Fruit fly (Drosophila melanogaster) whole organism, prepupa: ENCODE data around the gene E23.

Source experiments
- CG3919 ChIP-seq: fragments of 200-800 bp; sonication (Bioruptor generic); optimal IDR thresholded peaks from 3 replicates; lab custom pipeline; 2016; ENCODE audit warnings: missing biosample characterization, missing genetic modification characterization
- CG7368 ChIP-seq: fragments of 200-800 bp; sonication (Bioruptor generic); optimal IDR thresholded peaks from 3 replicates; lab custom pipeline; 2016; ENCODE audit warnings: missing biosample characterization, missing genetic modification characterization
- CG9139 ChIP-seq: fragments of 200-800 bp; sonication (Bioruptor generic); optimal IDR thresholded peaks from 3 replicates; lab custom pipeline; 2017; ENCODE audit warnings: missing biosample characterization, mild to moderate bottlenecking, missing genetic modification characterization
- Eip78C ChIP-seq: fragments of 200-800 bp; sonication (Bioruptor generic); peaks from one replicate; lab custom pipeline; 2016; ENCODE audit warnings: missing biosample characterization, missing genetic modification characterization
- Ets21C ChIP-seq: fragments of 200-800 bp; sonication (Bioruptor generic); optimal IDR thresholded peaks from 3 replicates; lab custom pipeline; 2016; ENCODE audit warnings: missing biosample characterization, missing genetic modification characterization
- Hr39 ChIP-seq: fragments of 200-800 bp; sonication (Bioruptor generic); optimal IDR thresholded peaks from 2 replicates; lab custom pipeline; 2016; ENCODE audit warnings: missing biosample characterization, missing genetic modification characterization
- Lpt ChIP-seq: fragments of 200-800 bp; sonication (Bioruptor generic); optimal IDR thresholded peaks from 3 replicates; lab custom pipeline; 2016; ENCODE audit warnings: missing biosample characterization, missing genetic modification characterization
- OdsH ChIP-seq: fragments of 200-800 bp; sonication (Bioruptor generic); optimal IDR thresholded peaks from 3 replicates; lab custom pipeline; 2016; ENCODE audit warnings: missing biosample characterization, missing genetic modification characterization
- Smox ChIP-seq: fragments of 200-800 bp; sonication (Bioruptor generic); optimal IDR thresholded peaks from 3 replicates; lab custom pipeline; 2016; ENCODE audit warnings: missing biosample characterization, missing genetic modification characterization
- dsx ChIP-seq: fragments of 200-800 bp; optimal IDR thresholded peaks from 3 replicates; lab custom pipeline; 2019; ENCODE audit warnings: missing biosample characterization, mild to moderate bottlenecking, missing genetic modification characterization, moderate library complexity; ENCODE audit not compliant: poor library complexity, severe bottlenecking
- eg ChIP-seq: fragments of 200-800 bp; sonication (Bioruptor generic); IDR thresholded peaks from 3 replicates; pipeline ENCODE4 v1.3.6; 2022; ENCODE audit warnings: missing biosample characterization, missing genetic modification characterization
- net ChIP-seq: fragments of 200-800 bp; sonication (Bioruptor generic); optimal IDR thresholded peaks from 3 replicates; lab custom pipeline; 2016; ENCODE audit warnings: missing biosample characterization, missing genetic modification characterization
- ss ChIP-seq, 2 experiments: fragments of 200-800 bp; sonication (Bioruptor generic); optimal IDR thresholded peaks; 2 replicates in 1 of 2; 3 replicates in 1 of 2; lab custom pipeline; 2017 to 2018; ENCODE audit warnings: mild to moderate bottlenecking in 2 of 2, missing biosample characterization in 2 of 2, missing genetic modification characterization in 2 of 2, moderate library complexity in 1 of 2
- svp ChIP-seq: fragments of 200-800 bp; sonication (Bioruptor generic); peaks from one replicate; lab custom pipeline; 2016; ENCODE audit warnings: missing biosample characterization, missing genetic modification characterization

dm6 chr2L:3294572-3294971 is 60.1 kb downstream of the E23 start, which contains the start of gene CG9664:
- TF ChIP-seq net = no peak
- no peak for TF ChIP-seq CG3919 (GFP tag; lab: Kevin White, UChicago)
- TF ChIP-seq dsx = no peak
- TF ChIP-seq Hr39 (GFP tag; lab: Kevin White, UChicago) = no peak
- no peak for TF ChIP-seq Smox (GFP tag; lab: Kevin White, UChicago)
- TF ChIP-seq Ets21C (GFP tag; lab: Kevin White, UChicago) = no peak
- no peak for TF ChIP-seq ss (GFP tag; optimal IDR thresholded peaks at IDR 0.05; lab: Kevin White, UChicago)
- no peak for TF ChIP-seq Lpt (GFP tag; lab: Kevin White, UChicago)
- TF ChIP-seq svp = peak; percentile 33
- peak; percentile 48 for TF ChIP-seq Eip78C
- TF ChIP-seq eg (GFP tag; lab: Robert Waterston, UW) = no peak
- no peak for TF ChIP-seq CG9139 (GFP tag; lab: Kevin White, UChicago)
- no peak for TF ChIP-seq OdsH (GFP tag; lab: Kevin White, UChicago)
- no peak for TF ChIP-seq CG7368 (GFP tag; lab: Kevin White, UChicago)
